Worm (Caenorhabditis elegans) whole organism, L4 larva: ENCODE data around the gene madf-8.

Experiments
- D1046.2 ChIP-seq: fragments of 200-800 bp; sonication (Bioruptor generic); IDR thresholded peaks from 2 replicates; pipeline ENCODE4 v1.3.6; 2022; ENCODE audit warnings: missing genetic modification characterization, missing compliant biosample characterization
- F10B5.3 ChIP-seq: sonication (generic microtip); optimal IDR thresholded peaks from 2 replicates; lab custom pipeline; 2016; ENCODE audit warnings: mild to moderate bottlenecking, missing genetic modification characterization, missing compliant biosample characterization
- F26F4.8 ChIP-seq: fragments of 200-800 bp; sonication (Bioruptor generic); conservative IDR thresholded peaks from 2 replicates; pipeline ENCODE4 v1.3.6; 2022; ENCODE audit warnings: missing genetic modification characterization, missing compliant biosample characterization
- T20F7.1 ChIP-seq: fragments of 200-800 bp; sonication (Bioruptor generic); optimal IDR thresholded peaks from 2 replicates; lab custom pipeline; 2018; ENCODE audit warnings: mild to moderate bottlenecking, missing genetic modification characterization, missing compliant biosample characterization
- aha-1 ChIP-seq: fragments of 150-350 bp; peaks from one replicate; lab custom pipeline; 2014; ENCODE audit warnings: missing biosample characterization, missing genetic modification characterization
- cey-2 ChIP-seq: sonication (generic microtip); optimal IDR thresholded peaks from 3 replicates; lab custom pipeline; 2017; ENCODE audit warnings: missing genetic modification characterization, mild to moderate bottlenecking, missing compliant biosample characterization, antibody characterized with exemption, borderline replicate concordance; ENCODE audit not compliant: insufficient read depth
- ctbp-1 ChIP-seq: fragments of 200-800 bp; sonication (Bioruptor generic); IDR thresholded peaks from 2 replicates; pipeline ENCODE4 v1.3.6; 2022; ENCODE audit warnings: missing genetic modification reagents, missing genetic modification characterization, missing compliant biosample characterization
- daf-16 ChIP-seq, 3 experiments: sonication (generic microtip); optimal IDR thresholded peaks; 2 replicates each; lab custom pipeline; 2016 to 2017; ENCODE audit warnings: missing genetic modification characterization in 3 of 3, missing genetic modification reagents in 3 of 3, mild to moderate bottlenecking in 2 of 3, missing compliant biosample characterization in 2 of 3, missing biosample characterization in 1 of 3, moderate library complexity in 1 of 3
- daf-19 ChIP-seq: fragments of 200-800 bp; sonication (Bioruptor generic); conservative IDR thresholded peaks from 2 replicates; pipeline ENCODE4 v1.3.6; 2022; ENCODE audit warnings: missing genetic modification characterization, missing compliant biosample characterization
- daf-8 ChIP-seq: fragments of 200-800 bp; sonication (Bioruptor generic); IDR thresholded peaks from 2 replicates; pipeline ENCODE4 v1.3.6; 2022; ENCODE audit warnings: missing genetic modification characterization, missing compliant biosample characterization
- dmd-6 ChIP-seq: fragments of 200-800 bp; sonication (Bioruptor generic); IDR thresholded peaks from 2 replicates; pipeline ENCODE4 v1.3.6; 2022; ENCODE audit warnings: missing genetic modification reagents, missing genetic modification characterization, missing compliant biosample characterization
- dmd-9 ChIP-seq: fragments of 200-800 bp; sonication (Bioruptor generic); IDR thresholded peaks from 2 replicates; pipeline ENCODE4 v1.3.6; 2022; ENCODE audit warnings: missing genetic modification reagents, missing genetic modification characterization, missing compliant biosample characterization
- duxl-1 ChIP-seq: sonication (generic microtip); optimal IDR thresholded peaks from 2 replicates; lab custom pipeline; 2016; ENCODE audit warnings: mild to moderate bottlenecking, missing genetic modification characterization, moderate library complexity, missing compliant biosample characterization; ENCODE audit not compliant: poor library complexity
- dve-1 ChIP-seq: sonication (generic microtip); optimal IDR thresholded peaks from 2 replicates; lab custom pipeline; 2017; ENCODE audit warnings: antibody characterized with exemption, mild to moderate bottlenecking, missing genetic modification characterization, missing compliant biosample characterization; ENCODE audit not compliant: insufficient read depth
- hif-1 ChIP-seq, 2 experiments: sonication (generic microtip); optimal IDR thresholded peaks; 2 replicates each; lab custom pipeline; 2016 to 2017; ENCODE audit warnings: missing compliant biosample characterization in 2 of 2, missing genetic modification characterization in 2 of 2, missing genetic modification reagents in 2 of 2, missing genotype in 2 of 2, mild to moderate bottlenecking in 1 of 2
- hlh-11 ChIP-seq: fragments of 200-800 bp; sonication (Bioruptor generic); optimal IDR thresholded peaks from 2 replicates; lab custom pipeline; 2018; ENCODE audit warnings: mild to moderate bottlenecking, missing genetic modification characterization, missing compliant biosample characterization
- hmg-1.1 ChIP-seq: fragments of 200-800 bp; sonication (Bioruptor generic); IDR thresholded peaks from 2 replicates; pipeline ENCODE4 v1.3.6; 2022; ENCODE audit warnings: missing genetic modification reagents, missing genetic modification characterization, missing compliant biosample characterization
- lim-7 ChIP-seq: fragments of 200-800 bp; sonication (Bioruptor generic); IDR thresholded peaks from 2 replicates; pipeline ENCODE4 v1.3.6; 2022; ENCODE audit warnings: missing genetic modification characterization, missing compliant biosample characterization
- lin-15B ChIP-seq: fragments of 150-350 bp; sonication (generic microtip); optimal IDR thresholded peaks from 3 replicates; lab custom pipeline; 2014; ENCODE audit warnings: missing biosample characterization, missing genetic modification characterization
- lin-29 ChIP-seq: fragments of 200-800 bp; sonication (Bioruptor generic); IDR thresholded peaks from 2 replicates; pipeline ENCODE4 v1.3.6; 2022; ENCODE audit warnings: missing genetic modification reagents, missing genetic modification characterization, missing compliant biosample characterization
- lin-39 ChIP-seq: fragments of 150-350 bp; optimal IDR thresholded peaks from 2 replicates; lab custom pipeline; 2014; ENCODE audit warnings: missing biosample characterization, missing genetic modification reagents, missing genetic modification characterization
- madf-5 ChIP-seq, 2 experiments: fragments of 200-800 bp; sonication (Bioruptor generic); IDR thresholded peaks; 2 replicates each; pipeline ENCODE4 v1.3.6; 2022; ENCODE audit warnings: missing compliant biosample characterization in 2 of 2, missing genetic modification characterization in 2 of 2
- madf-9 ChIP-seq: fragments of 200-800 bp; sonication (Bioruptor generic); conservative IDR thresholded peaks from 2 replicates; pipeline ENCODE4 v1.3.6; 2022; ENCODE audit warnings: missing genetic modification reagents, missing genetic modification characterization, missing compliant biosample characterization
- mdl-1 ChIP-seq, 2 experiments: fragments of 150-350 bp in 1 of 2; sonication (generic microtip) in 1 of 2; optimal IDR thresholded peaks; 2 replicates each; lab custom pipeline; 2014 to 2017; ENCODE audit warnings: missing biosample characterization in 2 of 2, missing genetic modification characterization in 2 of 2
- mep-1 ChIP-seq: fragments of 150-350 bp; sonication (generic microtip); optimal IDR thresholded peaks from 3 replicates; lab custom pipeline; 2014; ENCODE audit warnings: missing biosample characterization, missing genetic modification characterization
- mes-2 ChIP-seq: sonication (generic microtip); optimal IDR thresholded peaks from 2 replicates; lab custom pipeline; 2016; ENCODE audit warnings: missing genotype, mild to moderate bottlenecking, missing genetic modification characterization, missing compliant biosample characterization; ENCODE audit not compliant: poor library complexity, severe bottlenecking
- mxl-2 ChIP-seq: fragments of 200-800 bp; sonication (Bioruptor generic); conservative IDR thresholded peaks from 2 replicates; pipeline ENCODE4 v1.3.6; 2022; ENCODE audit warnings: missing genetic modification reagents, missing genetic modification characterization, missing compliant biosample characterization
- mxl-3 ChIP-seq: fragments of 200-800 bp; sonication (Bioruptor generic); optimal IDR thresholded peaks from 2 replicates; lab custom pipeline; 2018; ENCODE audit warnings: mild to moderate bottlenecking, missing genetic modification characterization, missing compliant biosample characterization
- nhr-10 ChIP-seq: fragments of 150-350 bp; optimal IDR thresholded peaks from 2 replicates; lab custom pipeline; 2014; ENCODE audit warnings: missing biosample characterization, missing genetic modification characterization
- nhr-11 ChIP-seq: fragments of 150-350 bp; optimal IDR thresholded peaks from 2 replicates; lab custom pipeline; 2014; ENCODE audit warnings: missing biosample characterization, missing genetic modification characterization
- nhr-28 ChIP-seq: fragments of 150-350 bp; optimal IDR thresholded peaks from 2 replicates; lab custom pipeline; 2014; ENCODE audit warnings: missing biosample characterization, missing genetic modification characterization
- nhr-41 ChIP-seq: fragments of 200-800 bp; sonication (Bioruptor generic); IDR thresholded peaks from 2 replicates; pipeline ENCODE4 v1.3.6; 2022; ENCODE audit warnings: missing genetic modification reagents, missing genetic modification characterization, missing compliant biosample characterization
- nhr-77 ChIP-seq: fragments of 150-350 bp; optimal IDR thresholded peaks from 2 replicates; lab custom pipeline; 2014; ENCODE audit warnings: missing biosample characterization, missing genetic modification characterization
- pqm-1 ChIP-seq: sonication (generic microtip); optimal IDR thresholded peaks from 2 replicates; lab custom pipeline; 2017; ENCODE audit warnings: missing biosample characterization, missing genetic modification characterization
- rbr-2 ChIP-seq: sonication (generic microtip); optimal IDR thresholded peaks from 2 replicates; lab custom pipeline; 2016; ENCODE audit warnings: missing genotype, missing genetic modification characterization, missing compliant biosample characterization
- sdz-12 ChIP-seq: fragments of 200-800 bp; sonication (Bioruptor generic); optimal IDR thresholded peaks from 2 replicates; lab custom pipeline; 2018; ENCODE audit warnings: mild to moderate bottlenecking, missing genetic modification characterization, missing compliant biosample characterization
- set-16 ChIP-seq: fragments of 200-800 bp; sonication (Bioruptor generic); IDR thresholded peaks from 2 replicates; pipeline ENCODE4 v1.3.6; 2022; ENCODE audit warnings: missing genetic modification reagents, missing genetic modification characterization, missing compliant biosample characterization
- spr-1 ChIP-seq: sonication (generic microtip); optimal IDR thresholded peaks from 2 replicates; lab custom pipeline; 2016; ENCODE audit warnings: mild to moderate bottlenecking, missing genetic modification characterization, missing compliant biosample characterization
- zag-1 ChIP-seq: fragments of 150-350 bp; optimal IDR thresholded peaks from 2 replicates; lab custom pipeline; 2014; ENCODE audit warnings: missing biosample characterization, missing genetic modification characterization

madf-8 gene

ce11 chrIII:3623772-3624171 lies 26.9 kb downstream of the madf-8 start (continued):
- TF ChIP-seq ctbp-1 (no peak), rbr-2 (tag; lab: Kevin White, UChicago) (no peak), T20F7.1 (no peak), lin-39 (tag; lab: Kevin White, UChicago) (no peak), daf-8 (GFP tag; lab: Robert Waterston, UW) (no peak), mxl-3 (GFP tag; lab: Kevin White, UChicago) (peak; percentile 15), lim-7 (GFP tag; lab: Robert Waterston, UW) (no peak), F26F4.8 (GFP tag; lab: Robert Waterston, UW) (no peak), set-16 (GFP tag; lab: Robert Waterston, UW) (0 out of 2 replicates have a peak, but pooled peaks have one; percentile 11), lin-15B (no peak)
- TF ChIP-seq, all 104 proteins: peak for 5

- TF ChIP-seq mdl-1 (tag; optimal IDR thresholded peaks at IDR 0.05; lab: Kevin White, UChicago) (peak; percentile 9 to 80), madf-5 (GFP tag; IDR thresholded peaks at IDR 0.05; lab: Robert Waterston, UW) (no peak), daf-19 (GFP tag; lab: Robert Waterston, UW) (no peak), lin-29 (no peak), daf-16 (GFP tag; optimal IDR thresholded peaks at IDR 0.05; lab: Kevin White, UChicago) (no peak), daf-16 (tag; optimal IDR thresholded peaks at IDR 0.05; lab: Kevin White, UChicago) (peak; percentile 65), mes-2 (no peak), hif-1 (tag; optimal IDR thresholded peaks at IDR 0.05; lab: Kevin White, UChicago) (no peak), mxl-3 (GFP tag; lab: Kevin White, UChicago) (peak; percentile 61), nhr-41 (no peak), cey-2 (no peak), mxl-2 (no peak), madf-9 (GFP tag; lab: Robert Waterston, UW) (no peak; the same call in 1 of the 2 replicates), sdz-12 (no peak), zag-1 (tag; lab: Kevin White, UChicago) (no peak), dmd-9 (GFP tag; lab: Robert Waterston, UW) (no peak), duxl-1 (tag; lab: Kevin White, UChicago) (no peak), dmd-6 (GFP tag; lab: Robert Waterston, UW) (peak; percentile 63), nhr-11 (tag; lab: Kevin White, UChicago) (no peak), spr-1 (tag; lab: Kevin White, UChicago) (no peak), nhr-10 (tag; lab: Kevin White, UChicago) (no peak), nhr-28 (tag; lab: Kevin White, UChicago) (peak; percentile 90), aha-1 (tag; lab: Kevin White, UChicago) (no peak), nhr-77 (no peak), hmg-1.1 (GFP tag; lab: Robert Waterston, UW) (0 out of 2 replicates have a peak, but pooled peaks have one; percentile 24), F10B5.3 (tag; lab: Kevin White, UChicago) (no peak), hlh-11 (tag; lab: Kevin White, UChicago) (peak; percentile 41), mep-1 (tag; lab: Kevin White, UChicago) (peak; percentile 23), pqm-1 (tag; lab: Kevin White, UChicago) (peak; percentile 30), dve-1 (tag; lab: Kevin White, UChicago) (peak; percentile 37), D1046.2 (GFP tag; lab: Robert Waterston, UW) (no peak)
Measured at ce11 chrIII:3621211-3621897, 29.3 kb downstream of the madf-8 start.
